ENCODE assay signal across 2 fruit fly cellular contexts in genomic region chr2L:3698992-3699514, dm6.
TF ChIP-seq lines count a peak whose summit lies in the region.

Gene CG10031, minus strand, starts transcription at chr2L:3699092.
Gene CG42464, plus strand, starts transcription at chr2L:3699464.

- TF ChIP-seq CTCF in whole organism, embryonic (GFP tag; optimal IDR thresholded peaks at IDR 0.05; lab: Kevin White, UChicago): no peak

TF ChIP-seq in whole organism, adult, 20 proteins besides CTCF, POLR2A, EP300 and RAD21:
- TF ChIP-seq kay (GFP tag; lab: Kevin White, UChicago; ENCODE audit: borderline replicate concordance) (peak; percentile 84), tj (GFP tag; optimal IDR thresholded peaks at IDR 0.05; lab: Kevin White, UChicago) (no peak)
TF ChIP-seq in whole organism, adult: peak in this region for 1.

TF ChIP-seq in whole organism, embryonic, 481 proteins besides CTCF, POLR2A, EP300 and RAD21:
- TF ChIP-seq Pdp1 (GFP tag; optimal IDR thresholded peaks at IDR 0.05; lab: Kevin White, UChicago): peak in 1 of 2 experiments; percentile 42
- TF ChIP-seq CG15514 (GFP tag; optimal IDR thresholded peaks at IDR 0.05; lab: Kevin White, UChicago): peak; percentile 56
- TF ChIP-seq CG4730 (GFP tag; IDR thresholded peaks at IDR 0.05; lab: Robert Waterston, UW): no peak
- TF ChIP-seq CG34376 (GFP tag; optimal IDR thresholded peaks at IDR 0.05; lab: Kevin White, UChicago): peak; percentile 26
TF ChIP-seq in whole organism, embryonic: peak in this region for 3.

Comparison
In these comparisons a context has a peak if more than half of its experiments do, and no peak if none do; other contexts are left out.
1. Of the 1 proteins assayed by ChIP-seq in both whole organism, embryonic and whole organism, adult: peak only in whole organism, embryonic: none; only in whole organism, adult: kay; in both: none; in neither: 0.